Worm (Caenorhabditis elegans) whole organism, L3 larva: Measurements from ENCODE around the gene T05B4.12.

Experiments used
- elt-3 ChIP-seq, 3 experiments: fragments of 150-350 bp in 1 of 3; sonication (generic microtip) in 2 of 3; optimal IDR thresholded peaks; 2 replicates in 2 of 3; 4 replicates in 1 of 3; lab custom pipeline; 2014 to 2017; ENCODE audit warnings: missing biosample characterization in 3 of 3, missing genetic modification characterization in 3 of 3
- fos-1 ChIP-seq: fragments of 150-350 bp; optimal IDR thresholded peaks from 2 replicates; lab custom pipeline; 2014; ENCODE audit warnings: missing biosample characterization, missing genetic modification characterization
- nfya-1 ChIP-seq: sonication (generic microtip); optimal IDR thresholded peaks from 2 replicates; lab custom pipeline; 2017; ENCODE audit warnings: missing genetic modification characterization, mild to moderate bottlenecking, missing compliant biosample characterization, antibody characterized with exemption, moderate library complexity; ENCODE audit not compliant: insufficient read depth
- nhr-77 ChIP-seq: fragments of 150-350 bp; optimal IDR thresholded peaks from 2 replicates; lab custom pipeline; 2014; ENCODE audit warnings: missing biosample characterization, missing genetic modification characterization
- skn-1 ChIP-seq: fragments of 150-350 bp; optimal IDR thresholded peaks from 2 replicates; lab custom pipeline; 2014; ENCODE audit warnings: missing biosample characterization, missing genetic modification characterization
- unc-62 ChIP-seq: fragments of 150-350 bp; sonication (generic microtip); optimal IDR thresholded peaks from 4 replicates; lab custom pipeline; 2014; ENCODE audit warnings: missing biosample characterization, missing genetic modification reagents, missing genetic modification characterization

DNA sequence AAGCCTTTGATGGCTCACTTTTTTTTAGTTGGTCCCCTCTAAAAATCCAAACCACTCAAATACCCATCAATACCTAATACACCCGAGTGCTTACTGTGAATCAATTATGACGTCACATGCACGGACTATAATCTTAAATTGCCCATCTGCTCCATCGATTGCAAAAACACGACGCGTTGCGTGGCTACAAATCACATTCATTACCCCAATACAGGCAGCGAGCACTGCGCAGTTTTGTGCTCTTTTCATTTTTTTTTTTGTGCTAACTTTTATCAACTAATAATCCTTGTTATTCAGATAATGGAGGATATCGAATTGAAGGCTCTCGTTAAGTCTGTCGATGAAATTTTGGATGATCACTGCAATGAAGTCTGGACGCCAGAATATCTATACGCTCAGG, 34.3 kb upstream of the T05B4.12 start, which contains the start of gene Y45G5AM.5:
- TF ChIP-seq elt-3 (tag; optimal IDR thresholded peaks at IDR 0.05; lab: Kevin White, UChicago) (no peak), nfya-1 (tag; lab: Kevin White, UChicago) (no peak), fos-1 (no peak), skn-1 (tag; lab: Kevin White, UChicago) (no peak), nhr-77 (no peak), unc-62 (GFP tag; lab: Kevin White, UChicago) (no peak)
